Fruit fly (Drosophila melanogaster) whole organism, embryonic: Measurements from ENCODE around the gene PNPase.
A peak's percentile ranks its signal among the peaks of the same experiment; 100 is the strongest.

Experiments
- ATbp ChIP-seq: fragments of 200-800 bp; sonication (Bioruptor generic); optimal IDR thresholded peaks from 2 replicates; lab custom pipeline; 2017; ENCODE audit warnings: missing biosample characterization, mild to moderate bottlenecking, missing genetic modification characterization, missing genetic modification reagents
- C15 ChIP-seq: fragments of 200-800 bp; sonication (Bioruptor generic); IDR thresholded peaks from 3 replicates; pipeline ENCODE4 v1.3.6; 2022; ENCODE audit warnings: missing biosample characterization, missing genetic modification characterization
- CG10267 ChIP-seq: fragments of 200-800 bp; sonication (Bioruptor generic); optimal IDR thresholded peaks from 2 replicates; lab custom pipeline; 2018; ENCODE audit warnings: missing biosample characterization, mild to moderate bottlenecking, missing genetic modification characterization, moderate library complexity
- CG11093 ChIP-seq: fragments of 200-800 bp; sonication (Bioruptor generic); IDR thresholded peaks from 3 replicates; pipeline ENCODE4 v1.3.6; 2022; ENCODE audit warnings: missing biosample characterization, missing genetic modification characterization
- CG14860 ChIP-seq: fragments of 200-800 bp; sonication (Bioruptor generic); IDR thresholded peaks from 3 replicates; pipeline ENCODE4 v1.3.6; 2022; ENCODE audit warnings: missing biosample characterization, missing genetic modification characterization; ENCODE audit not compliant: partially characterized antibody
- CG15073 ChIP-seq: fragments of 200-800 bp; sonication (Bioruptor generic); optimal IDR thresholded peaks from 2 replicates; lab custom pipeline; 2016; ENCODE audit warnings: missing biosample characterization, missing genetic modification characterization
- CG1529 ChIP-seq: fragments of 200-800 bp; sonication (Bioruptor generic); optimal IDR thresholded peaks from 3 replicates; lab custom pipeline; 2018; ENCODE audit warnings: missing biosample characterization, missing genetic modification characterization
- CG1602 ChIP-seq: fragments of 200-800 bp; sonication (Bioruptor generic); optimal IDR thresholded peaks from 3 replicates; lab custom pipeline; 2016; ENCODE audit warnings: missing biosample characterization, missing genetic modification characterization
- CG18476 ChIP-seq: fragments of 200-800 bp; sonication (Bioruptor generic); optimal IDR thresholded peaks from 2 replicates; lab custom pipeline; 2016; ENCODE audit warnings: missing biosample characterization, mild to moderate bottlenecking, missing genetic modification characterization
- CG2875 ChIP-seq: fragments of 200-800 bp; sonication (Bioruptor generic); optimal IDR thresholded peaks from 2 replicates; lab custom pipeline; 2017; ENCODE audit warnings: missing biosample characterization, mild to moderate bottlenecking, missing genetic modification characterization, missing genetic modification reagents
- CG42726 ChIP-seq: fragments of 200-800 bp; sonication (Bioruptor generic); IDR thresholded peaks from 2 replicates; pipeline ENCODE4 v1.3.6; 2022; ENCODE audit warnings: missing biosample characterization, missing genetic modification characterization; ENCODE audit not compliant: partially characterized antibody
- CG5953 ChIP-seq: fragments of 200-800 bp; sonication (Bioruptor generic); IDR thresholded peaks from 2 replicates; pipeline ENCODE4 v1.3.6; 2022; ENCODE audit warnings: missing biosample characterization, missing genetic modification characterization
- CG6272 ChIP-seq: fragments of 200-800 bp; sonication (Bioruptor generic); IDR thresholded peaks from 2 replicates; pipeline ENCODE4 v1.3.6; 2022; ENCODE audit warnings: missing biosample characterization, missing genetic modification characterization
- CG6791 ChIP-seq: fragments of 200-800 bp; sonication (Bioruptor generic); IDR thresholded peaks from 3 replicates; pipeline ENCODE4 v1.3.6; 2022; ENCODE audit warnings: missing biosample characterization, missing genetic modification characterization; ENCODE audit not compliant: partially characterized antibody
- CG6854 ChIP-seq: fragments of 200-800 bp; sonication (Bioruptor generic); optimal IDR thresholded peaks from 3 replicates; lab custom pipeline; 2017; ENCODE audit warnings: missing biosample characterization, mild to moderate bottlenecking, missing genetic modification characterization
- CG7987 ChIP-seq: fragments of 200-800 bp; sonication (Bioruptor generic); optimal IDR thresholded peaks from 2 replicates; lab custom pipeline; 2018; ENCODE audit warnings: missing biosample characterization, mild to moderate bottlenecking, missing genetic modification characterization, moderate library complexity
- Camta ChIP-seq: fragments of 200-800 bp; sonication (Bioruptor generic); optimal IDR thresholded peaks from 2 replicates; lab custom pipeline; 2016; ENCODE audit warnings: missing biosample characterization, missing genetic modification characterization
- D19A ChIP-seq: fragments of 200-800 bp; optimal IDR thresholded peaks from 3 replicates; lab custom pipeline; 2019; ENCODE audit warnings: missing biosample characterization, mild to moderate bottlenecking, missing genetic modification characterization, moderate library complexity
- Deaf1 ChIP-seq: fragments of 200-800 bp; optimal IDR thresholded peaks from 3 replicates; lab custom pipeline; 2019; ENCODE audit warnings: missing biosample characterization, mild to moderate bottlenecking, missing genetic modification characterization, moderate library complexity
- Eip74EF ChIP-seq, 2 experiments: fragments of 200-800 bp in 1 of 2; fragments of >200 bp in 1 of 2; sonication (Bioruptor generic) in 1 of 2; optimal IDR thresholded peaks; 2 replicates each; lab custom pipeline; 2017 to 2019; ENCODE audit warnings: missing biosample characterization in 2 of 2, missing genetic modification characterization in 2 of 2, mild to moderate bottlenecking in 1 of 2, moderate library complexity in 1 of 2
- Ets97D ChIP-seq: fragments of 200-800 bp; sonication (Bioruptor generic); optimal IDR thresholded peaks from 3 replicates; lab custom pipeline; 2016; ENCODE audit warnings: missing biosample characterization, missing genetic modification characterization
- HLHmδ ChIP-seq: fragments of 200-800 bp; sonication (Bioruptor generic); optimal IDR thresholded peaks from 2 replicates; lab custom pipeline; 2018; ENCODE audit warnings: missing biosample characterization, mild to moderate bottlenecking, missing genetic modification characterization, moderate library complexity
- Hr3 ChIP-seq: fragments of 200-800 bp; sonication (Bioruptor generic); optimal IDR thresholded peaks from 3 replicates; lab custom pipeline; 2016; ENCODE audit warnings: missing biosample characterization, missing genetic modification characterization
- Kr ChIP-seq: fragments of 200-800 bp; sonication (Bioruptor generic); optimal IDR thresholded peaks from 2 replicates; lab custom pipeline; 2017; ENCODE audit warnings: missing biosample characterization, mild to moderate bottlenecking, missing genetic modification characterization
- MTF-1 ChIP-seq: fragments of 200-800 bp; sonication (Bioruptor generic); optimal IDR thresholded peaks from 2 replicates; lab custom pipeline; 2018; ENCODE audit warnings: missing biosample characterization, mild to moderate bottlenecking, missing genetic modification characterization, borderline replicate concordance
- Oaz ChIP-seq: fragments of 200-800 bp; sonication (Bioruptor generic); IDR thresholded peaks from 2 replicates; pipeline ENCODE4 v1.3.6; 2022; ENCODE audit warnings: missing biosample characterization, missing genetic modification characterization
- PHDP ChIP-seq: fragments of 200-800 bp; sonication (Bioruptor generic); optimal IDR thresholded peaks from 3 replicates; lab custom pipeline; 2018; ENCODE audit warnings: missing biosample characterization, mild to moderate bottlenecking, missing genetic modification characterization, moderate library complexity
- Sox102F ChIP-seq: fragments of 200-800 bp; sonication (Bioruptor generic); optimal IDR thresholded peaks from 2 replicates; lab custom pipeline; 2018; ENCODE audit warnings: missing biosample characterization, mild to moderate bottlenecking, missing genetic modification characterization, moderate library complexity
- Sry-β ChIP-seq: fragments of 200-800 bp; sonication (Bioruptor generic); optimal IDR thresholded peaks from 2 replicates; lab custom pipeline; 2018; ENCODE audit warnings: missing biosample characterization, mild to moderate bottlenecking, missing genetic modification characterization, moderate library complexity
- Vsx1 ChIP-seq: fragments of 200-800 bp; sonication (Bioruptor generic); optimal IDR thresholded peaks from 2 replicates; lab custom pipeline; 2017; ENCODE audit warnings: missing biosample characterization, mild to moderate bottlenecking, missing genetic modification characterization, missing genetic modification reagents
- ash1 ChIP-seq: fragments of 200-800 bp; sonication (Bioruptor generic); optimal IDR thresholded peaks from 2 replicates; lab custom pipeline; 2018; ENCODE audit warnings: missing biosample characterization, mild to moderate bottlenecking, missing genetic modification characterization
- ato ChIP-seq: fragments of 200-800 bp; sonication (Bioruptor generic); IDR thresholded peaks from 2 replicates; pipeline ENCODE4 v1.3.6; 2022; ENCODE audit warnings: missing biosample characterization, missing genetic modification characterization; ENCODE audit not compliant: partially characterized antibody
- corto ChIP-seq: fragments of 200-800 bp; sonication (Bioruptor generic); optimal IDR thresholded peaks from 2 replicates; lab custom pipeline; 2016; ENCODE audit warnings: missing biosample characterization, mild to moderate bottlenecking, missing genetic modification characterization, moderate library complexity
- fd3F ChIP-seq: fragments of 200-800 bp; sonication (Bioruptor generic); optimal IDR thresholded peaks from 2 replicates; lab custom pipeline; 2018; ENCODE audit warnings: missing biosample characterization, mild to moderate bottlenecking, missing genetic modification characterization, moderate library complexity
- gsb ChIP-seq: fragments of 200-800 bp; sonication (Bioruptor generic); IDR thresholded peaks from 2 replicates; pipeline ENCODE4 v1.3.6; 2022; ENCODE audit warnings: missing biosample characterization, missing genetic modification characterization
- lilli ChIP-seq: fragments of 200-800 bp; sonication (Bioruptor generic); optimal IDR thresholded peaks from 3 replicates; lab custom pipeline; 2016; ENCODE audit warnings: missing biosample characterization, missing genetic modification characterization
- lmd ChIP-seq: fragments of 200-800 bp; sonication (Bioruptor generic); IDR thresholded peaks from 2 replicates; pipeline ENCODE4 v1.3.6; 2022; ENCODE audit warnings: missing biosample characterization, missing genetic modification characterization
- lov ChIP-seq, 2 experiments: fragments of 200-800 bp in 1 of 2; fragments of >200 bp in 1 of 2; sonication (Bioruptor generic) in 1 of 2; IDR thresholded peaks in 1 of 2; optimal IDR thresholded peaks in 1 of 2; 2 replicates in 1 of 2; 3 replicates in 1 of 2; pipeline versions ENCODE4 v1.3.6 to Lab custom; 2017 to 2022; ENCODE audit warnings: missing biosample characterization in 1 of 2, missing genetic modification characterization in 1 of 2
- nmo ChIP-seq: fragments of 200-800 bp; sonication (Bioruptor generic); optimal IDR thresholded peaks from 2 replicates; lab custom pipeline; 2018; ENCODE audit warnings: missing biosample characterization, mild to moderate bottlenecking, missing genetic modification characterization, moderate library complexity
- nom ChIP-seq: fragments of 200-800 bp; sonication (Bioruptor generic); optimal IDR thresholded peaks from 2 replicates; lab custom pipeline; 2017; ENCODE audit warnings: missing biosample characterization, missing genetic modification characterization, mild to moderate bottlenecking, moderate library complexity, missing genetic modification reagents
- pros ChIP-seq: fragments of 200-800 bp; sonication (Bioruptor generic); optimal IDR thresholded peaks from 3 replicates; lab custom pipeline; 2019; ENCODE audit warnings: missing biosample characterization, mild to moderate bottlenecking, missing genetic modification characterization, moderate library complexity
- psq ChIP-seq: fragments of 200-800 bp; sonication (Bioruptor generic); optimal IDR thresholded peaks from 2 replicates; lab custom pipeline; 2017; ENCODE audit warnings: missing biosample characterization, missing genetic modification characterization
- ro ChIP-seq: fragments of 200-800 bp; sonication (Bioruptor generic); IDR thresholded peaks from 2 replicates; pipeline ENCODE4 v1.3.6; 2022; ENCODE audit warnings: missing biosample characterization, missing genetic modification characterization
- run ChIP-seq: fragments of 200-800 bp; sonication (Bioruptor generic); optimal IDR thresholded peaks from 3 replicates; lab custom pipeline; 2018; ENCODE audit warnings: missing biosample characterization, mild to moderate bottlenecking, missing genetic modification characterization
- slou ChIP-seq: fragments of 200-800 bp; sonication (Bioruptor generic); optimal IDR thresholded peaks from 3 replicates; lab custom pipeline; 2016; ENCODE audit warnings: missing biosample characterization, missing genetic modification characterization
- so ChIP-seq: fragments of 200-800 bp; sonication (Bioruptor generic); IDR thresholded peaks from 3 replicates; pipeline ENCODE4 v1.3.6; 2022; ENCODE audit warnings: missing biosample characterization, missing genetic modification characterization
- sqz ChIP-seq: fragments of 200-800 bp; sonication (Bioruptor generic); optimal IDR thresholded peaks from 3 replicates; lab custom pipeline; 2018; ENCODE audit warnings: missing biosample characterization, mild to moderate bottlenecking, missing genetic modification characterization
- stwl ChIP-seq: fragments of 200-800 bp; sonication (Bioruptor generic); optimal IDR thresholded peaks from 3 replicates; lab custom pipeline; 2018; ENCODE audit warnings: missing biosample characterization, mild to moderate bottlenecking, missing genetic modification characterization, moderate library complexity
- tap ChIP-seq: fragments of 200-800 bp; optimal IDR thresholded peaks from 3 replicates; lab custom pipeline; 2019; ENCODE audit warnings: missing biosample characterization, mild to moderate bottlenecking, missing genetic modification characterization, moderate library complexity

PNPase gene

DNA sequence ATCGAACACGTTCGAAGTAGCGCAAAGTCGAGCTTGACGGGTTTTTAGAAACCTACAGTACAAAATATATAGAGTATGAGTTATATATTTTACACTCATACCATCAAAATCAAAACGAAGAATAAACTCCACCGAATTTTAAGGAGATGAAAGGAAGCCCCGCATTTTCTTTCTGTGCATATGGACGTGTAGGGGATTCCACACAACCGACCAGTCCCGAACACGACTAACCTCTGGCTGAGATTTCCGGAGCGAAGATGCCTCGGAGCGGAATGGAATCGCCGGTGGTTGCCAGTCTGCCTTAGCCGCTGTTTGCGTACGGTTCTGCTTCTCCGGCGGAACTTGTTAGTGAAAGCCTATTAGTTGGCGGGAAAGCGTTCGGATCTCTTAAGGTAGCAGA is 21.1 kb downstream of the PNPase start (continued):
- TF ChIP-seq Eip74EF (GFP tag; optimal IDR thresholded peaks at IDR 0.05; lab: Kevin White, UChicago): peak in 1 of 2 experiments; percentile 92
- TF ChIP-seq nmo (GFP tag; lab: Kevin White, UChicago): peak; percentile 97
- no peak for TF ChIP-seq ato (GFP tag; lab: Robert Waterston, UW)
- TF ChIP-seq MTF-1 (GFP tag; lab: Kevin White, UChicago): peak; percentile 73
- peak; percentile 97 for TF ChIP-seq PHDP (tag; lab: Kevin White, UChicago)
- TF ChIP-seq so (GFP tag; lab: Robert Waterston, UW): peak; percentile 97
- TF ChIP-seq tap: peak; percentile 90
- TF ChIP-seq D19A: peak; percentile 94
- peak; percentile 97 for TF ChIP-seq ATbp (GFP tag; lab: Kevin White, UChicago)
- peak; percentile 48 for TF ChIP-seq Sry-β (GFP tag; lab: Kevin White, UChicago)
- TF ChIP-seq CG6854 (GFP tag; lab: Kevin White, UChicago): peak; percentile 92
- TF ChIP-seq CG42726 (GFP tag; lab: Robert Waterston, UW): no peak
- peak; percentile 96 for TF ChIP-seq fd3F (GFP tag; lab: Kevin White, UChicago)
- no peak for TF ChIP-seq CG14860 (GFP tag; lab: Robert Waterston, UW)
- TF ChIP-seq C15: peak; percentile 93
- TF ChIP-seq CG7987 (GFP tag; lab: Kevin White, UChicago): peak; percentile 90
- TF ChIP-seq CG10267 (tag; lab: Kevin White, UChicago): peak; percentile 90
- peak; percentile 95 for TF ChIP-seq CG1602 (GFP tag; lab: Kevin White, UChicago)
- peak; percentile 57 for TF ChIP-seq sqz (GFP tag; lab: Kevin White, UChicago)
- TF ChIP-seq stwl (tag; lab: Kevin White, UChicago): no peak
- no peak for TF ChIP-seq lov (optimal IDR thresholded peaks at IDR 0.05; lab: Kevin White, UChicago)
- TF ChIP-seq lov (GFP tag; IDR thresholded peaks at IDR 0.05; lab: Robert Waterston, UW): peak; percentile 95
- TF ChIP-seq CG6791 (GFP tag; lab: Robert Waterston, UW): no peak
- peak; percentile 98 for TF ChIP-seq CG6272 (GFP tag; lab: Robert Waterston, UW)
- peak; percentile 95 for TF ChIP-seq CG2875 (GFP tag; lab: Kevin White, UChicago)
- peak; percentile 79 for TF ChIP-seq ash1 (GFP tag; lab: Kevin White, UChicago)
- peak; percentile 92 for TF ChIP-seq Ets97D (GFP tag; lab: Kevin White, UChicago)
- peak; percentile 84 for TF ChIP-seq ro (GFP tag; lab: Robert Waterston, UW)
- TF ChIP-seq CG15073 (GFP tag; lab: Kevin White, UChicago): peak; percentile 77
- peak; percentile 91 for TF ChIP-seq CG18476
- peak; percentile 91 for TF ChIP-seq CG1529 (GFP tag; lab: Kevin White, UChicago)
- TF ChIP-seq lmd (GFP tag; lab: Robert Waterston, UW): peak; percentile 99
- TF ChIP-seq slou: peak; percentile 95
- no peak for TF ChIP-seq nom (GFP tag; lab: Kevin White, UChicago)
- peak; percentile 97 for TF ChIP-seq Sox102F
- peak; percentile 96 for TF ChIP-seq gsb (GFP tag; lab: Robert Waterston, UW)
- TF ChIP-seq pros (GFP tag; lab: Kevin White, UChicago): peak; percentile 15
- peak; percentile 97 for TF ChIP-seq Hr3
- TF ChIP-seq Camta (GFP tag; lab: Kevin White, UChicago): peak; percentile 94
- peak; percentile 93 for TF ChIP-seq run (tag; lab: Kevin White, UChicago)
- TF ChIP-seq lilli (GFP tag; lab: Kevin White, UChicago): peak; percentile 99
- peak; percentile 93 for TF ChIP-seq corto (GFP tag; lab: Kevin White, UChicago)
- peak; percentile 86 for TF ChIP-seq Deaf1 (tag; lab: Kevin White, UChicago)
- TF ChIP-seq CG11093 (GFP tag; lab: Robert Waterston, UW): peak; percentile 97
- peak; percentile 87 for TF ChIP-seq psq (GFP tag; lab: Kevin White, UChicago)
- peak; percentile 45 for TF ChIP-seq HLHmδ (GFP tag; lab: Kevin White, UChicago)
- TF ChIP-seq Kr (GFP tag; lab: Kevin White, UChicago): no peak
- peak; percentile 95 for TF ChIP-seq Oaz
- TF ChIP-seq CG5953 (GFP tag; lab: Robert Waterston, UW): peak; percentile 94
- peak; percentile 94 for TF ChIP-seq Vsx1
